Fruit fly (Drosophila melanogaster) ovary, adult (tissue): ENCODE measurements around the gene Vap33.
"Not testable (repeated sequence)": the region's sequence is repeated elsewhere in the genome, so short reads cannot be mapped to it uniquely, and the experiment has no call there.

Experiments used
- CG17801 ChIP-seq: fragments of 200-800 bp; optimal IDR thresholded peaks from 2 replicates; lab custom pipeline; 2019; ENCODE audit warnings: missing biosample characterization, mild to moderate bottlenecking, missing genetic modification characterization, moderate library complexity; ENCODE audit not compliant: partially characterized antibody

The Vap33 gene

dm6 chrX:3948889-3949288, at the start of gene Vap33:
Gene Vap33, plus strand, starts transcription at chrX:3948975.
- TF ChIP-seq CG17801 (GFP tag; lab: Kevin White, UChicago) = no peak

DNA sequence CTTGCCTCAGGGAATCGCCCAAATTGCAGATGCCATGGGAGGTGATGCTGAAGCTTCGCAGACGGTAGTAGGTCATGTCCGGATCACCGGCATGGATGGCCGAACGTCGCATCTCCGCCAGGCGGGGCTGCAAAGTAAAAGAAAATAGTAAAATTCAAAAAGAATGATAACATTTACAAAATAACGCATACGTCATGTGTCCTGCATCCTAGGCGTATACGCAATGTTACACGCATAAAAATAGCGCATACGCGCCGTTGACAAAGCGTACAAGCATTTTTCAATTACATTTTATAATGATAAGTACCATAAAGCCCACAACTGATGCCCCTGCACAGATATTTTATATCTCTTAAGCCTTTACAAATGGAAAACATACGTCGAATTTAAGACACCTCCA, 46.8 kb upstream of the Vap33 start:
- no peak for TF ChIP-seq CG17801 (GFP tag; lab: Kevin White, UChicago)

- no peak for TF ChIP-seq CG17801 (GFP tag; lab: Kevin White, UChicago)
Measured at dm6 chrX:3928520-3928919, 20.3 kb upstream of the Vap33 start.

dm6 chrX:3930528-3931251, 18.1 kb upstream of the Vap33 start, which contains the start of gene CG42541:
Gene CG42541, minus strand, starts transcription at chrX:3930578.
- TF ChIP-seq CG17801 (GFP tag; lab: Kevin White, UChicago) = no peak

dm6 chrX:3931669-3932068, 17.1 kb upstream of the Vap33 start:
- TF ChIP-seq CG17801 (GFP tag; lab: Kevin White, UChicago) = no peak

dm6 chrX:3936174-3936573, 12.6 kb upstream of the Vap33 start, which contains the start of the genes CG2938 and Glos:
Gene CG2938, minus strand, starts transcription at chrX:3936469.
Gene Glos, plus strand, starts transcription at chrX:3936517.
- peak; percentile 11 for TF ChIP-seq CG17801 (GFP tag; lab: Kevin White, UChicago)

DNA sequence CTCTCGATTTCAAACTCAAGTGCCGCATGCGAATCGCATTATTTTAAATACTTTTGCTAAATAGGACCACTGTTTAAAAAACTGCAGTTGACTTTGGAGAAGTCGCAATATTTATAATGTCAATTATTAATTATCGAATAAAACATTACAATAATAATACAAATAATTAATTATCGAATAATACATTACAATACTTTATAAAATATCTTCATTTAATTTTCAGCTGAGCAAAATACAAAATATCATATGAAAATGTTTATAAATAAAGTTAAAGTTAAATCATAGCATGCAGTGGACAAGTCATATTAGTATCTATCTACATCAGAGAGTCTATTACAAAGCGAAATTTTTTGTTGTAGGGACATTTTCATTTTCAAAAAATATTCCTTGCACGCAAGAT, 8.2 kb upstream of the Vap33 start, which contains the start of gene Gem4b:
Gem4b (plus strand) TSS at position 301 of the 400 bp plus-strand sequence.
- TF ChIP-seq CG17801 (GFP tag; lab: Kevin White, UChicago) = not testable (repeated sequence)

DNA sequence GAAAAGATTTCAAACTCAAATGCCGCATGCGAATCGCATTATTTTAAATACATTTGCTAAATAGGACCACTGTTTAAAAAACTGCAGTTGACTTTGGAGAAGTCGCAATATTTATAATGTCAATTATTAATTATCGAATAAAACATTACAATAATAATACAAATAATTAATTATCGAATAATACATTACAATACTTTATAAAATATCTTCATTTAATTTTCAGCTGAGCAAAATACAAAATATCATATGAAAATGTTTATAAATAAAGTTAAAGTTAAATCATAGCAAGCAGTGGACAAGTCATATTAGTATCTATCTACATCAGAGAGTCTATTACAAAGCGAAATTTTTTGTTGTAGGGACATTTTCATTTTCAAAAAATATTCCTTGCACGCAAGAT, 4.0 kb upstream of the Vap33 start, which contains the start of gene Gem4c:
Gem4c (plus strand) TSS at position 301 of the 400 bp plus-strand sequence.
- TF ChIP-seq CG17801 (GFP tag; lab: Kevin White, UChicago) = not testable (repeated sequence)

DNA sequence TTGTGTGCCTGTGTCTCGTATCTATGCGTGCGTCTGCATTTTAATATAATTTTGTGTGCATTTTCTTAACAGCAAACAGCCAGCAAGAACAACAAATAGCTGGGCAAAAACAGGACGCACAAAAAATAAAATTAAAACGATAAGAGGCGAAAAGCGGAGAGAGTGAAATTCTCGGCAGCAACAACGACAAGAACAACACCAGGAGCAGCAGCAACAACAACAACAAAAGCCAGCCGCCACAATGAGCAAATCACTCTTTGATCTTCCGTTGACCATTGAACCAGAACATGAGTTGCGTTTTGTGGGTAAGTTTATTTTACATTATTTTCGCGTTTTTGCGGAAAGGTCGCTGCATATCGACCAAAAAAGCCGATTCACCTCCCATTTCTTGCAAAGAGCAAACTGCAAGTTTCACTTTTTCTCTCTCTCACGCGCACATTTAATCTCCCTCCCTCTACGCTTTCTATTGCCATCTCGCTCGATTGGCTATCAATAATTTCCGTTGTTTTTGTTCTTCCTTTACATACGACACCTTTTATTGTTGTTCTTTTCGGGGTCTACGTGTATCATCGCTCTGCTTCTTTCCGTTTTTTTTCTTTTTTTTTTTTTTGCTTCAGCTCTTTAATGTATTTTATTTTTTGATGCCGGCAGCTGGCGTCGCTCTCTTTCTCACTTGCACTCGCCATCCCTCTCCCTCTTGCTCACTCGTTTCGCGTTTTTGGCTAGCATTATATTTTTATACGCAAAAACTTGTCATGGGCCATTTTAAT, 819 bp downstream of the Vap33 start:
- TF ChIP-seq CG17801 (GFP tag; lab: Kevin White, UChicago) = peak; percentile 8

DNA sequence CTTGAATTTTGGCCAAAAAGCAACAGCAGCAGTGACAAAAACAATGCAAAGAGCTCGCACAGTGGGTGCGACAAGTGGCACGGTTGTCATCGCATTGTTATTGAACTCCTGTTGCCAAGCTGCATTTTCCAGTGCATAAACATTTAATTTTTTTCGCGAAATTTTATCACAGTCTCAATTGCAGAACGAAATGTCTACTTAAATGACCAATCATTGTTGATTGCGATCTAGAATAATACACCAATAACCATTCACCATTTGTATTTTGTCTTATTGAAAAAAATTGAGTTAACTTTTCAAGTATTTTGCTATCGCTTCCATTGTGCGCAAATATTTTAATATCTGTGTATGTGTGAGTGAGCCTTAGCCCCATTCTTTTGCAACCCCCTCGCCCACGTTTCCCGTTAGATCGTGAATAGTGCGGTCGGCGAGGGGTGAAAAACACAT, 1.4 kb downstream of the Vap33 start:
- peak; percentile 10 for TF ChIP-seq CG17801 (GFP tag; lab: Kevin White, UChicago)

DNA sequence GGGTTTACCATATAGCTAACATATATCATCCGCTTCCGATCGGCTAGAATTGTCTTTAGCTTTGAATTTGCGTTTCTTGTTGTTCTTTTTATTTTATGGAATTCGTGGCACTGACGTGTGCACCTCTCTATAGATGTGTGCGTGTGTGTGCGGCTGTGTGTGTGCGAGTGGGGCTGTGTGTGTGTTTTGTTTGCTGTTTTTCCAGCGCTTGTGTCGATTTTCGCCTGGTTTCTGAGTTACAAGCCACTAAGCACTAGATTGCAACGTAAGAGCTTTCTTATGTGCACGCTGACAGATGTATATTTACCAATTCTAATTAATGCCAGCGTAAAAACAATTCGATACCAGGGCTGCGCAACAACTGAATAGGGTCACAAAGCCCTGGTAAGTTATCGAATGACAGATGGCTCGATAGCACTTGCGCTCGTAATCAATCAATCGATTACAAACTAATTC, 16.2 kb downstream of the Vap33 start, which contains the start of gene lva:
lva (minus strand) TSS at position 363 of the 456 bp plus-strand sequence.
- peak; percentile 23 for TF ChIP-seq CG17801 (GFP tag; lab: Kevin White, UChicago)

- no peak for TF ChIP-seq CG17801 (GFP tag; lab: Kevin White, UChicago)
Measured at dm6 chrX:3967613-3968012, 18.8 kb downstream of the Vap33 start.

- peak; percentile 50 for TF ChIP-seq CG17801 (GFP tag; lab: Kevin White, UChicago)
Measured at dm6 chrX:3968346-3969044, 19.7 kb downstream of the Vap33 start, which contains the start of gene CG6428. Gene CG6428, minus strand, starts transcription at chrX:3968655.

DNA sequence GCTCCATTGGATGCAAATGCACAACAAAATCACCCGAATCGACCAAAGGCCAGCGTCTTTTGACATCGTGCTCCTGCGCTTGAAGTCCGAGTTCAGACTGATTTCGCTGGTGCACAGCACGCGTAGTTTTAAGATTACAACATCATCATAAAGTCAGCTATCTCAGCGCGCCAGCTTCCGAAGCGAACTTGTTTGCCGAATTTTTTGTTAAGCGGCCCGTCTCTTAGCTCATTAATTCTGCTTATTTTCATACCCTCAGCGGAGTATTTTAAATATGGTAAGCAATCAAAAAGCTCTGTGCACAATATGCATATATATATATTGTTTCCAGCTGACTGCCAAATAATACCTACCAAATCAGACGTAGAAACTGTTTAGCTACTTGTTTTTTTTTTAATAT, 22.5 kb downstream of the Vap33 start, which contains the start of gene CG6414:
CG6414 (minus strand) TSS at position 101 of the 400 bp plus-strand sequence.
- TF ChIP-seq CG17801 (GFP tag; lab: Kevin White, UChicago) = no peak
